Fruit fly (Drosophila melanogaster): ENCODE data around the gene PMP34.

The PMP34 gene

DNA sequence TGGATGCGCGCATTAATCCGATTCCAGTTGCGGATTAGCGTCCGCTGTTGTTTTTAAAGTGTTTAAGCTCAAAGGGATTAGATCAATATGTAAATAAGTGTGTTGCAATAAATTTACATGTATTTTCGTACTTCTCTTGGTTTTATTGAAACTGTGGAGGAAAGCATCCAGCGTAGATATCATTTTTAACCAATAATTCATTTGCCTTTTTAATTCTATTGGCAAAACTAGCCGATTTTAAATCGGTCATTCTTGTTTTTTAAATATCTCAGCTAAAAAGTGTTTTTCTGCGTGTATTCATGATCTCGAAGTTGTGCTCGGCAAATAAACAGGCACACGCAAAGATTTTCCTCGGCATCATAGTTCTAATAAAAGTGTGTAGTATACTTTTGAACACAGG is 25.3 kb upstream of the PMP34 start:
- no peak for TF ChIP-seq Abd-B (GFP tag; optimal IDR thresholded peaks at IDR 0.05)
- no peak for TF ChIP-seq tai (GFP tag; optimal IDR thresholded peaks at IDR 0.05)
- TF ChIP-seq CrebA (GFP tag; optimal IDR thresholded peaks at IDR 0.05; ENCODE audit: borderline replicate concordance), result no peak
- no peak for TF ChIP-seq Hr83 (GFP tag; optimal IDR thresholded peaks at IDR 0.05; ENCODE audit: poor library complexity, severe bottlenecking)
- no peak for TF ChIP-seq pan (optimal IDR thresholded peaks at IDR 0.05)
- TF ChIP-seq jim (GFP tag; optimal IDR thresholded peaks at IDR 0.05), result no peak
- TF ChIP-seq foxo (GFP tag; optimal IDR thresholded peaks at IDR 0.05), result no peak
- TF ChIP-seq Sp1 (GFP tag; optimal IDR thresholded peaks at IDR 0.05), result no peak
- TF ChIP-seq rgr (GFP tag; optimal IDR thresholded peaks at IDR 0.05), result no peak
- TF ChIP-seq CG32264 (GFP tag; optimal IDR thresholded peaks at IDR 0.05), result no peak
- no peak for TF ChIP-seq sage (GFP tag; optimal IDR thresholded peaks at IDR 0.05)
- no peak for TF ChIP-seq lola (GFP tag; optimal IDR thresholded peaks at IDR 0.05)
- TF ChIP-seq h (GFP tag; optimal IDR thresholded peaks at IDR 0.05), result no peak
- no peak for TF ChIP-seq Hr78 (GFP tag; optimal IDR thresholded peaks at IDR 0.05)

DNA sequence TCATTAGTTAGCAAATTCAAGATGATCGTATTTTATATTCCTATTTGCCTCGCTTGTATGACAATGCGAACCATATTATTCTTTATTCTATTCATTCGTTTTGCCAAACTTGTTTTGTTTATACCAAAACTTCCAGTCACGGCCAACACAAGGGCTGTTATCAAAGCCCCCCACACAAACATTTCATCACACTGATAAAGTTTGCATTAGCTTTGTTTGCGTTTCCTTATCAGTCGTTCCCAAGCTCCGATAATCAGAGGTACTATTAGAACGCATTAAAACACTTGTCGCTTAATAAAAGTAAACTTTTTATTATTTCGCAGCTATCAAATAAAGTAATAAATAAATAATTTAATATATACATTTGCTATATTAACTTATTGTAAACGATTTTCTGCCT is 24.8 kb upstream of the PMP34 start:
- no peak for TF ChIP-seq N (GFP tag; optimal IDR thresholded peaks at IDR 0.05)
- no peak for TF ChIP-seq Dfd (GFP tag; optimal IDR thresholded peaks at IDR 0.05)
- TF ChIP-seq Hr83 (GFP tag; optimal IDR thresholded peaks at IDR 0.05; ENCODE audit: poor library complexity, severe bottlenecking), result no peak
- TF ChIP-seq h (GFP tag; optimal IDR thresholded peaks at IDR 0.05), result no peak
- TF ChIP-seq CG32264 (GFP tag; optimal IDR thresholded peaks at IDR 0.05), result no peak
- no peak for TF ChIP-seq dl (GFP tag; optimal IDR thresholded peaks at IDR 0.05; ENCODE audit: insufficient read depth in 1 of 2, partially characterized antibody in 2 of 2)
- no peak for TF ChIP-seq lola (GFP tag; optimal IDR thresholded peaks at IDR 0.05)
- no peak for TF ChIP-seq Rel (GFP tag; optimal IDR thresholded peaks at IDR 0.05)
- TF ChIP-seq Rel (tag; optimal IDR thresholded peaks at IDR 0.05), result no peak
- no peak for TF ChIP-seq Myc (optimal IDR thresholded peaks at IDR 0.05)
- no peak for TF ChIP-seq br (GFP tag; optimal IDR thresholded peaks at IDR 0.05)
- TF ChIP-seq usp (GFP tag; optimal IDR thresholded peaks at IDR 0.05), result no peak
- no peak for TF ChIP-seq tai (GFP tag; optimal IDR thresholded peaks at IDR 0.05)
- no peak for TF ChIP-seq CG9705 (GFP tag; optimal IDR thresholded peaks at IDR 0.05)
- TF ChIP-seq CrebA (GFP tag; optimal IDR thresholded peaks at IDR 0.05; ENCODE audit: borderline replicate concordance), result no peak
- no peak for TF ChIP-seq sv (GFP tag; optimal IDR thresholded peaks at IDR 0.05)
- no peak for TF ChIP-seq HLH106 (tag; optimal IDR thresholded peaks at IDR 0.05)
- TF ChIP-seq Mio (GFP tag; optimal IDR thresholded peaks at IDR 0.05), result no peak
- no peak for TF ChIP-seq Jra (GFP tag; optimal IDR thresholded peaks at IDR 0.05)

DNA sequence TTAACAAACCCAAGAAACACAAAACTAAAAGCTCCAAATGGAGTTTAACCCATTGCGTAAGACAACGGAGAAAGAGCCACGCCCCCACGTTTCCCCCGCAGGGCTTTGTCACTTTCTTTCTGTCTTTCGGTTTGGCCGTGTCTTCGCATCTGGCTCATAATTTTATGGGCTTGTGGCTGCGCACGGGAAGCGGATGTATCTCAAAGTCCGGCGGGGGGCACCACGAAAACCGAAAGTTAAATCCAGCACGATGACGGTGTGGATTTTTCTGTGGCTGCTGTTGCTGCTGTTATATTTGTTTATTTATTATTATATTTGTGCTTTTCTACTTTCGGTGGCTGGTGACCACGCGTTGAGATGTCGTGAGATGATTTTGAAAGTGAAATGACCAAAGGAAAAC is 21.8 kb upstream of the PMP34 start:
- TF ChIP-seq Dfd (GFP tag; optimal IDR thresholded peaks at IDR 0.05), result no peak
- TF ChIP-seq Hr83 (GFP tag; optimal IDR thresholded peaks at IDR 0.05; ENCODE audit: poor library complexity, severe bottlenecking), result no peak
- no peak for TF ChIP-seq Vsx2 (GFP tag; optimal IDR thresholded peaks at IDR 0.05; ENCODE audit: partially characterized antibody)
- TF ChIP-seq ey (GFP tag; optimal IDR thresholded peaks at IDR 0.05), result no peak
- no peak for TF ChIP-seq sv (GFP tag; optimal IDR thresholded peaks at IDR 0.05)
- no peak for TF ChIP-seq jim (GFP tag; optimal IDR thresholded peaks at IDR 0.05)
- TF ChIP-seq dmrt93B (GFP tag; optimal IDR thresholded peaks at IDR 0.05), result no peak
- no peak for TF ChIP-seq psq (GFP tag; optimal IDR thresholded peaks at IDR 0.05)
- no peak for TF ChIP-seq woc (GFP tag; optimal IDR thresholded peaks at IDR 0.05)
- TF ChIP-seq fru (GFP tag; optimal IDR thresholded peaks at IDR 0.05), result no peak
- TF ChIP-seq GATAd (GFP tag; optimal IDR thresholded peaks at IDR 0.05), result no peak
- TF ChIP-seq N (GFP tag; optimal IDR thresholded peaks at IDR 0.05), result no peak
- TF ChIP-seq sage (GFP tag; optimal IDR thresholded peaks at IDR 0.05), result no peak
- TF ChIP-seq Rel (GFP tag; optimal IDR thresholded peaks at IDR 0.05), result no peak
- no peak for TF ChIP-seq Rel (tag; optimal IDR thresholded peaks at IDR 0.05)
- TF ChIP-seq CG9705 (GFP tag; optimal IDR thresholded peaks at IDR 0.05), result no peak
- TF ChIP-seq br (GFP tag; optimal IDR thresholded peaks at IDR 0.05), result no peak
- TF ChIP-seq Mio (GFP tag; optimal IDR thresholded peaks at IDR 0.05), result no peak
- no peak for TF ChIP-seq dsf (GFP tag; optimal IDR thresholded peaks at IDR 0.05; ENCODE audit: borderline replicate concordance)
- TF ChIP-seq OdsH (GFP tag; optimal IDR thresholded peaks at IDR 0.05), result no peak
- TF ChIP-seq CG32264 (GFP tag; optimal IDR thresholded peaks at IDR 0.05), result no peak

DNA sequence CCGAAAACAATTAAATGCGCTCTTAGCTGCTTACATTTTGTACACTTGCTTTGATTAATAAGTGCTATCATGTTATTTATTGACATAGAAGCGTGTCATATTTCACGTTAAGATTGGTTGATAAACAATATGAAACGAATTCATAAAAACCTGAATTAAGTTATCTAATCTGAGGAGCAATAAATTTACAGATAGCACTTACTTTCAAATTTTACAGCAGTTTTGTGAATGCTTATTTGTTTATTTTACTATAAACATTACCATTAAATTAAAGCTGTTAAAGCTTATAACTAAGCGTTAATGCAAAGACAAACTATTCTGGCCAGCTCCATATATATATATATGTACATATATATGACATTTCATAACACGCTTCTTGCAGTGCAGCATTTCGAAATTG is 16.5 kb upstream of the PMP34 start:
- TF ChIP-seq Rel (GFP tag; optimal IDR thresholded peaks at IDR 0.05) (no peak), Rel (tag; optimal IDR thresholded peaks at IDR 0.05) (no peak), lola (GFP tag; optimal IDR thresholded peaks at IDR 0.05) (no peak), dmrt93B (GFP tag; optimal IDR thresholded peaks at IDR 0.05) (no peak), Vsx2 (GFP tag; optimal IDR thresholded peaks at IDR 0.05; ENCODE audit: partially characterized antibody) (no peak), psq (GFP tag; optimal IDR thresholded peaks at IDR 0.05) (no peak), CrebA (GFP tag; optimal IDR thresholded peaks at IDR 0.05; ENCODE audit: borderline replicate concordance) (no peak), woc (GFP tag; optimal IDR thresholded peaks at IDR 0.05) (no peak), dl (GFP tag; optimal IDR thresholded peaks at IDR 0.05; ENCODE audit: insufficient read depth in 1 of 2, partially characterized antibody in 2 of 2) (no peak), usp (GFP tag; optimal IDR thresholded peaks at IDR 0.05) (no peak)

All from whole organism, wandering third instar larva.